Fruit fly (Drosophila melanogaster) whole organism, embryonic: ENCODE results near the gene Gsc.
A peak's percentile ranks its signal among the peaks of the same experiment; 100 is the strongest.

ENCODE experiments used
- ATbp ChIP-seq: fragments of 200-800 bp; sonication (Bioruptor generic); optimal IDR thresholded peaks from 2 replicates; lab custom pipeline; 2017; ENCODE audit warnings: missing biosample characterization, mild to moderate bottlenecking, missing genetic modification characterization, missing genetic modification reagents
- Awh ChIP-seq: fragments of 200-800 bp; sonication (Bioruptor generic); IDR thresholded peaks from 2 replicates; pipeline ENCODE4, ENCODE4 v1.3.6; 2022; ENCODE audit warnings: missing biosample characterization, missing genetic modification characterization
- Bgb ChIP-seq: fragments of 200-800 bp; sonication (Bioruptor generic); IDR thresholded peaks from 2 replicates; pipeline ENCODE4 v1.3.6; 2022; ENCODE audit warnings: missing biosample characterization, missing genetic modification characterization; ENCODE audit not compliant: partially characterized antibody
- CG10147 ChIP-seq: fragments of 200-800 bp; sonication (Bioruptor generic); optimal IDR thresholded peaks from 2 replicates; lab custom pipeline; 2019; ENCODE audit warnings: missing biosample characterization, mild to moderate bottlenecking, missing genetic modification characterization, moderate library complexity
- CG11504 ChIP-seq: fragments of 200-800 bp; sonication (Bioruptor generic); optimal IDR thresholded peaks from 3 replicates; lab custom pipeline; 2019; ENCODE audit warnings: missing biosample characterization, mild to moderate bottlenecking, missing genetic modification characterization, moderate library complexity
- CG12391 ChIP-seq: fragments of 200-800 bp; sonication (Bioruptor generic); optimal IDR thresholded peaks from 3 replicates; lab custom pipeline; 2018; ENCODE audit warnings: missing biosample characterization, mild to moderate bottlenecking, missing genetic modification characterization, moderate library complexity
- CG13624 ChIP-seq: fragments of 200-800 bp; sonication (Bioruptor generic); optimal IDR thresholded peaks from 2 replicates; lab custom pipeline; 2016; ENCODE audit warnings: missing biosample characterization, missing genetic modification characterization
- CG14860 ChIP-seq: fragments of 200-800 bp; sonication (Bioruptor generic); IDR thresholded peaks from 3 replicates; pipeline ENCODE4 v1.3.6; 2022; ENCODE audit warnings: missing biosample characterization, missing genetic modification characterization; ENCODE audit not compliant: partially characterized antibody
- CG15514 ChIP-seq: fragments of 200-800 bp; sonication (Bioruptor generic); optimal IDR thresholded peaks from 3 replicates; lab custom pipeline; 2017; ENCODE audit warnings: missing biosample characterization, missing genetic modification characterization, mild to moderate bottlenecking, moderate library complexity, missing genetic modification reagents
- CG17359 ChIP-seq: fragments of 200-800 bp; sonication (Bioruptor generic); optimal IDR thresholded peaks from 3 replicates; lab custom pipeline; 2018; ENCODE audit warnings: missing biosample characterization, mild to moderate bottlenecking, missing genetic modification characterization, moderate library complexity
- CG2116 ChIP-seq: fragments of 200-800 bp; sonication (Bioruptor generic); optimal IDR thresholded peaks from 3 replicates; lab custom pipeline; 2018; ENCODE audit warnings: missing biosample characterization, mild to moderate bottlenecking, missing genetic modification characterization
- CG34422 ChIP-seq: fragments of 200-800 bp; sonication (Bioruptor generic); IDR thresholded peaks from 3 replicates; pipeline ENCODE4 v1.3.6; 2022; ENCODE audit warnings: missing biosample characterization, missing genetic modification characterization
- CG3847 ChIP-seq: fragments of 200-800 bp; sonication (Bioruptor generic); IDR thresholded peaks from 2 replicates; pipeline ENCODE4 v1.3.6; 2022; ENCODE audit warnings: missing biosample characterization, missing genetic modification characterization
- CG3995 ChIP-seq: fragments of 200-800 bp; sonication (Bioruptor generic); optimal IDR thresholded peaks from 3 replicates; lab custom pipeline; 2016; ENCODE audit warnings: missing biosample characterization, missing genetic modification characterization
- CG6689 ChIP-seq: fragments of 200-800 bp; sonication (Bioruptor generic); IDR thresholded peaks from 2 replicates; pipeline ENCODE4 v1.3.6; 2022; ENCODE audit warnings: missing biosample characterization, missing genetic modification characterization
- CG7372 ChIP-seq: fragments of 200-800 bp; sonication (Bioruptor generic); IDR thresholded peaks from 2 replicates; pipeline ENCODE4 v1.3.6; 2022; ENCODE audit warnings: missing biosample characterization, missing genetic modification characterization
- CG8290 ChIP-seq, 3 experiments: fragments of 200-800 bp; sonication (Bioruptor generic); optimal IDR thresholded peaks; 2 replicates each; lab custom pipeline; 2016 to 2019; ENCODE audit warnings: missing biosample characterization in 3 of 3, missing genetic modification characterization in 3 of 3, mild to moderate bottlenecking in 2 of 3, moderate library complexity in 1 of 3
- CG8388 ChIP-seq: fragments of 200-800 bp; sonication (Bioruptor generic); optimal IDR thresholded peaks from 2 replicates; lab custom pipeline; 2019; ENCODE audit warnings: missing biosample characterization, mild to moderate bottlenecking, missing genetic modification characterization, moderate library complexity
- CG8478 ChIP-seq: fragments of >200 bp; optimal IDR thresholded peaks from 2 replicates; lab custom pipeline; 2018
- CG8944 ChIP-seq: fragments of 200-800 bp; sonication (Bioruptor generic); optimal IDR thresholded peaks from 3 replicates; lab custom pipeline; 2016; ENCODE audit warnings: missing biosample characterization, missing genetic modification characterization
- CTCF ChIP-seq: fragments of 200-800 bp; sonication (Bioruptor generic); optimal IDR thresholded peaks from 2 replicates; lab custom pipeline; 2017; ENCODE audit warnings: missing biosample characterization, mild to moderate bottlenecking, missing genetic modification characterization, moderate library complexity
- Camta ChIP-seq: fragments of 200-800 bp; sonication (Bioruptor generic); optimal IDR thresholded peaks from 2 replicates; lab custom pipeline; 2016; ENCODE audit warnings: missing biosample characterization, missing genetic modification characterization
- Dbx ChIP-seq: fragments of 200-800 bp; sonication (Bioruptor generic); IDR thresholded peaks from 3 replicates; pipeline ENCODE4 v1.3.6; 2022; ENCODE audit warnings: missing biosample characterization, missing genetic modification characterization
- Dref ChIP-seq: fragments of 200-800 bp; sonication (Bioruptor generic); IDR thresholded peaks from 2 replicates; pipeline ENCODE4 v1.3.6; 2022; ENCODE audit warnings: missing biosample characterization, missing genetic modification characterization
- Gsc ChIP-seq: fragments of 200-800 bp; sonication (Bioruptor generic); IDR thresholded peaks from 2 replicates; pipeline ENCODE4 v1.3.6; 2022; ENCODE audit warnings: missing biosample characterization, missing genetic modification characterization
- HHEX ChIP-seq: fragments of 200-800 bp; sonication (Bioruptor generic); optimal IDR thresholded peaks from 3 replicates; lab custom pipeline; 2017; ENCODE audit warnings: missing biosample characterization, mild to moderate bottlenecking, missing genetic modification characterization, missing genetic modification reagents
- HmgZ ChIP-seq: fragments of 200-800 bp; sonication (Bioruptor generic); optimal IDR thresholded peaks from 2 replicates; lab custom pipeline; 2018; ENCODE audit warnings: missing biosample characterization, mild to moderate bottlenecking, missing genetic modification characterization
- Kr ChIP-seq: fragments of 200-800 bp; sonication (Bioruptor generic); optimal IDR thresholded peaks from 2 replicates; lab custom pipeline; 2017; ENCODE audit warnings: missing biosample characterization, mild to moderate bottlenecking, missing genetic modification characterization
- Pdp1 ChIP-seq, 2 experiments: fragments of 200-800 bp; sonication (Bioruptor generic); optimal IDR thresholded peaks; 3 replicates each; lab custom pipeline; 2016; ENCODE audit warnings: missing biosample characterization in 2 of 2, missing genetic modification characterization in 2 of 2, mild to moderate bottlenecking in 1 of 2, moderate library complexity in 1 of 2
- Sox100B ChIP-seq: fragments of 200-800 bp; sonication (Bioruptor generic); optimal IDR thresholded peaks from 3 replicates; lab custom pipeline; 2018; ENCODE audit warnings: missing biosample characterization, mild to moderate bottlenecking, missing genetic modification characterization
- Sry-δ ChIP-seq: fragments of 200-800 bp; sonication (Bioruptor generic); optimal IDR thresholded peaks from 2 replicates; lab custom pipeline; 2016; ENCODE audit warnings: missing biosample characterization, missing genetic modification characterization
- amos ChIP-seq: fragments of 200-800 bp; sonication (Bioruptor generic); IDR thresholded peaks from 2 replicates; pipeline ENCODE4 v1.3.6; 2022; ENCODE audit warnings: missing biosample characterization, missing genetic modification characterization; ENCODE audit not compliant: partially characterized antibody
- caup ChIP-seq: fragments of 200-800 bp; sonication (Bioruptor generic); optimal IDR thresholded peaks from 3 replicates; lab custom pipeline; 2017; ENCODE audit warnings: missing biosample characterization, mild to moderate bottlenecking, missing genetic modification characterization, moderate library complexity; ENCODE audit not compliant: severe bottlenecking
- chinmo ChIP-seq: fragments of 200-800 bp; sonication (Bioruptor generic); IDR thresholded peaks from 4 replicates; pipeline ENCODE4 v1.3.6; 2022; ENCODE audit warnings: missing biosample characterization, missing genetic modification characterization; ENCODE audit not compliant: partially characterized antibody
- crp ChIP-seq, 2 experiments: fragments of 200-800 bp; sonication (Bioruptor generic); optimal IDR thresholded peaks; 2 replicates in 1 of 2; 3 replicates in 1 of 2; lab custom pipeline; 2017; ENCODE audit warnings: missing biosample characterization in 2 of 2, missing genetic modification characterization in 2 of 2, mild to moderate bottlenecking in 1 of 2, moderate library complexity in 1 of 2
- ftz-f1 ChIP-seq: fragments of 200-800 bp; sonication (Bioruptor generic); optimal IDR thresholded peaks from 2 replicates; lab custom pipeline; 2016; ENCODE audit warnings: missing biosample characterization, missing genetic modification characterization
- grau ChIP-seq: fragments of 200-800 bp; optimal IDR thresholded peaks from 3 replicates; lab custom pipeline; 2019; ENCODE audit warnings: missing biosample characterization, mild to moderate bottlenecking, missing genetic modification characterization, moderate library complexity
- pzg ChIP-seq: fragments of 200-800 bp; sonication (Bioruptor generic); optimal IDR thresholded peaks from 3 replicates; lab custom pipeline; 2018; ENCODE audit warnings: missing biosample characterization, mild to moderate bottlenecking, missing genetic modification characterization, moderate library complexity
- row ChIP-seq: fragments of 200-800 bp; sonication (Bioruptor generic); IDR thresholded peaks from 3 replicates; pipeline ENCODE4 v1.3.6; 2022; ENCODE audit warnings: missing biosample characterization, missing genetic modification characterization
- sd ChIP-seq: fragments of 200-800 bp; sonication (Bioruptor generic); optimal IDR thresholded peaks from 3 replicates; lab custom pipeline; 2018; ENCODE audit warnings: missing biosample characterization, mild to moderate bottlenecking, missing genetic modification characterization, moderate library complexity
- sens-2 ChIP-seq: fragments of 200-800 bp; sonication (Bioruptor generic); IDR thresholded peaks from 2 replicates; pipeline ENCODE4 v1.3.6; 2022; ENCODE audit warnings: missing biosample characterization, missing genetic modification characterization
- trem ChIP-seq: fragments of 200-800 bp; optimal IDR thresholded peaks from 3 replicates; lab custom pipeline; 2019; ENCODE audit warnings: missing biosample characterization, mild to moderate bottlenecking, missing genetic modification characterization, moderate library complexity
- vnd ChIP-seq: fragments of 200-800 bp; sonication (Bioruptor generic); IDR thresholded peaks from 3 replicates; pipeline ENCODE4 v1.3.6; 2022; ENCODE audit warnings: missing biosample characterization, missing genetic modification characterization; ENCODE audit not compliant: partially characterized antibody
- wor ChIP-seq: fragments of 200-800 bp; sonication (Bioruptor generic); IDR thresholded peaks from 2 replicates; pipeline ENCODE4 v1.3.6; 2022; ENCODE audit warnings: missing biosample characterization, missing genetic modification characterization
- zen2 ChIP-seq: fragments of 200-800 bp; sonication (Bioruptor generic); IDR thresholded peaks from 3 replicates; pipeline ENCODE4 v1.3.6; 2022; ENCODE audit warnings: missing biosample characterization, missing genetic modification characterization; ENCODE audit not compliant: partially characterized antibody
- zf30C ChIP-seq: fragments of 200-800 bp; sonication (Bioruptor generic); optimal IDR thresholded peaks from 3 replicates; lab custom pipeline; 2018; ENCODE audit warnings: missing biosample characterization, mild to moderate bottlenecking, missing genetic modification characterization

Gene Gsc

dm6 chr2L:559770-560567 lies 34.5 kb downstream of the Gsc start, which contains the start of gene rempA (continued):
- TF ChIP-seq zen2 (GFP tag; lab: Robert Waterston, UW) (peak; percentile 32; the same call in 1 of the 3 replicates), CG14860 (peak; percentile 54; the same call in 2 of the 3 replicates), ftz-f1 (GFP tag; lab: Kevin White, UChicago) (peak; percentile 33), CG8944 (GFP tag; lab: Kevin White, UChicago) (no peak), vnd (GFP tag; lab: Robert Waterston, UW) (peak; percentile 37; the same call in 1 of the 3 replicates)

dm6 chr2L:559311-559710 lies 35.2 kb downstream of the Gsc start, which contains the start of gene Tspo:
Tspo (plus strand) TSS chr2L:559612.
- TF ChIP-seq Bgb (GFP tag; lab: Robert Waterston, UW), result no peak
- no peak for TF ChIP-seq crp (GFP tag; optimal IDR thresholded peaks at IDR 0.05; lab: Kevin White, UChicago)
- no peak for TF ChIP-seq CG3847 (GFP tag; lab: Robert Waterston, UW)
- no peak for TF ChIP-seq CG11504 (tag; lab: Kevin White, UChicago)
- no peak for TF ChIP-seq zf30C (GFP tag; lab: Kevin White, UChicago)
- TF ChIP-seq wor, result no peak
- no peak for TF ChIP-seq Dbx (GFP tag; lab: Robert Waterston, UW)
- 0 out of 2 replicates have a peak, but pooled peaks have one; percentile 31 for TF ChIP-seq CG7372 (GFP tag; lab: Robert Waterston, UW)
- no peak for TF ChIP-seq CG8290 (GFP tag; optimal IDR thresholded peaks at IDR 0.05; lab: Kevin White, UChicago)
- TF ChIP-seq CG8290 (tag; optimal IDR thresholded peaks at IDR 0.05; lab: Kevin White, UChicago), result peak in 1 of 2 experiments; percentile 43
- no peak for TF ChIP-seq Awh (GFP tag; lab: Robert Waterston, UW)
- no peak for TF ChIP-seq Kr (GFP tag; lab: Kevin White, UChicago)
- peak; percentile 83 for TF ChIP-seq row (GFP tag; lab: Robert Waterston, UW)
- TF ChIP-seq CG12391 (tag; lab: Kevin White, UChicago), result peak; percentile 11
- peak; percentile 92 for TF ChIP-seq CG3995 (GFP tag; lab: Kevin White, UChicago)
- TF ChIP-seq CG34422 (GFP tag; lab: Robert Waterston, UW), result peak; percentile 13; the same call in 1 of the 3 replicates
- TF ChIP-seq CG2116 (GFP tag; lab: Kevin White, UChicago), result peak; percentile 11
- TF ChIP-seq CG15514, result peak; percentile 9
- TF ChIP-seq HmgZ (tag; lab: Kevin White, UChicago), result peak; percentile 44
- TF ChIP-seq amos (GFP tag; lab: Robert Waterston, UW), result peak; percentile 14; the same call in 1 of the 2 replicates
- TF ChIP-seq ATbp, result no peak
- TF ChIP-seq grau (tag; lab: Kevin White, UChicago), result peak; percentile 28
- no peak for TF ChIP-seq Gsc (GFP tag; lab: Robert Waterston, UW)
- TF ChIP-seq caup (GFP tag; lab: Kevin White, UChicago), result no peak
- TF ChIP-seq CG8478 (lab: Kevin White, UChicago), result peak; percentile 35
- TF ChIP-seq Camta (GFP tag; lab: Kevin White, UChicago), result no peak
- TF ChIP-seq Pdp1 (GFP tag; optimal IDR thresholded peaks at IDR 0.05; lab: Kevin White, UChicago), result peak in 1 of 2 experiments; percentile 22
- no peak for TF ChIP-seq Sox100B (GFP tag; lab: Kevin White, UChicago)
- peak; percentile 14 for TF ChIP-seq CG10147
- TF ChIP-seq chinmo (GFP tag; lab: Robert Waterston, UW), result peak; percentile 81; the same call in 1 of the 4 replicates
- TF ChIP-seq CG8388 (GFP tag; lab: Kevin White, UChicago), result peak; percentile 45
- peak; percentile 19; the same call in 1 of the 2 replicates for TF ChIP-seq Dref (GFP tag; lab: Robert Waterston, UW)
- peak; percentile 24 for TF ChIP-seq pzg (GFP tag; lab: Kevin White, UChicago)
- peak; percentile 80 for TF ChIP-seq sd (tag; lab: Kevin White, UChicago)
- no peak for TF ChIP-seq HHEX (GFP tag; lab: Kevin White, UChicago)
- TF ChIP-seq CTCF (GFP tag; lab: Kevin White, UChicago), result no peak
- TF ChIP-seq CG6689, result no peak
- TF ChIP-seq sens-2 (GFP tag; lab: Robert Waterston, UW), result peak; percentile 29; the same call in 1 of the 2 replicates
- TF ChIP-seq CG17359 (tag; lab: Kevin White, UChicago), result no peak
- peak; percentile 55 for TF ChIP-seq CG13624 (GFP tag; lab: Kevin White, UChicago)
- TF ChIP-seq trem, result no peak
- TF ChIP-seq Sry-δ, result peak; percentile 2
